Fruit fly (Drosophila melanogaster): ENCODE measurements around the gene CG33099.

The CG33099 gene

dm6 chr3R:22564076-22564475 lies 33.7 kb upstream of the CG33099 start:
- TF ChIP-seq ewg (GFP tag; optimal IDR thresholded peaks at IDR 0.05) = no peak
- TF ChIP-seq CG15514 (GFP tag; optimal IDR thresholded peaks at IDR 0.05) = no peak
- TF ChIP-seq CG7839 (tag; optimal IDR thresholded peaks at IDR 0.05) = no peak
- TF ChIP-seq Dref (GFP tag; IDR thresholded peaks at IDR 0.05) = no peak
- peak in 1 of 2 experiments; percentile 90 for TF ChIP-seq Eip74EF (GFP tag; optimal IDR thresholded peaks at IDR 0.05)
- peak; percentile 90 for TF ChIP-seq chinmo (GFP tag; IDR thresholded peaks at IDR 0.05; ENCODE audit: partially characterized antibody)

dm6 chr3R:22562502-22562901 lies 32.1 kb upstream of the CG33099 start, which contains the start of gene sit:
Gene sit (minus strand): TSS chr3R:22562572.
- TF ChIP-seq chinmo (GFP tag; IDR thresholded peaks at IDR 0.05; ENCODE audit: partially characterized antibody) (0 out of 4 replicates have a peak, but pooled peaks have one; percentile 58), CG1233 (GFP tag; optimal IDR thresholded peaks at IDR 0.05) (no peak), eve (GFP tag; optimal IDR thresholded peaks at IDR 0.05) (no peak), crp (GFP tag; optimal IDR thresholded peaks at IDR 0.05) (no peak), E2f2 (GFP tag; IDR thresholded peaks at IDR 0.05) (no peak), CG2875 (GFP tag; optimal IDR thresholded peaks at IDR 0.05) (no peak), CG13894 (tag; optimal IDR thresholded peaks at IDR 0.05) (peak; percentile 98), CG15269 (tag; optimal IDR thresholded peaks at IDR 0.05) (peak; percentile 7), corto (GFP tag; optimal IDR thresholded peaks at IDR 0.05) (no peak), Deaf1 (tag; optimal IDR thresholded peaks at IDR 0.05) (peak; percentile 22), ash1 (GFP tag; optimal IDR thresholded peaks at IDR 0.05) (no peak), CG15696 (tag; optimal IDR thresholded peaks at IDR 0.05) (no peak), pb (GFP tag; optimal IDR thresholded peaks at IDR 0.05) (no peak), CG15011 (GFP tag; optimal IDR thresholded peaks at IDR 0.05) (no peak), Max (GFP tag; optimal IDR thresholded peaks at IDR 0.05) (no peak), E2f1 (GFP tag; IDR thresholded peaks at IDR 0.05) (no peak), Dad (GFP tag; optimal IDR thresholded peaks at IDR 0.05) (no peak), Usf (GFP tag; optimal IDR thresholded peaks at IDR 0.05) (no peak), run (tag; optimal IDR thresholded peaks at IDR 0.05) (no peak), stwl (tag; optimal IDR thresholded peaks at IDR 0.05) (no peak), nerfin-1 (tag; optimal IDR thresholded peaks at IDR 0.05) (no peak)

- TF ChIP-seq CG13894 (tag; optimal IDR thresholded peaks at IDR 0.05) (peak; percentile 98), CG12769 (tag; optimal IDR thresholded peaks at IDR 0.05) (peak; percentile 59), caup (GFP tag; optimal IDR thresholded peaks at IDR 0.05; ENCODE audit: severe bottlenecking) (no peak), HmgD (GFP tag; optimal IDR thresholded peaks at IDR 0.05) (no peak), Med (GFP tag) (peak; percentile 0)
These were observed 29.9 kb upstream of the CG33099 start for dm6 chr3R:22560224-22560623.

dm6 chr3R:22558398-22558797 lies 28.0 kb upstream of the CG33099 start:
- TF ChIP-seq CG13894 (tag; optimal IDR thresholded peaks at IDR 0.05) (peak; percentile 9), CG8290 (GFP tag; optimal IDR thresholded peaks at IDR 0.05) (no peak), CG8290 (tag; optimal IDR thresholded peaks at IDR 0.05) (peak in 1 of 2 experiments; percentile 8), lab (GFP tag; optimal IDR thresholded peaks at IDR 0.05) (peak; percentile 7), CG2678 (tag; optimal IDR thresholded peaks at IDR 0.05) (peak; percentile 8), CG8944 (GFP tag; optimal IDR thresholded peaks at IDR 0.05) (no peak), Atf6 (GFP tag; IDR thresholded peaks at IDR 0.05) (peak; percentile 53; the same call in 1 of the 2 replicates), sens (GFP tag) (peak; percentile 60), btn (GFP tag; optimal IDR thresholded peaks at IDR 0.05) (no peak), Deaf1 (tag; optimal IDR thresholded peaks at IDR 0.05) (no peak), Hmr (GFP tag; optimal IDR thresholded peaks at IDR 0.05) (peak; percentile 24)

Data from whole organism, embryonic.